Fruit fly (Drosophila melanogaster) whole organism, embryonic: ENCODE data around the gene CG7377.

Source experiments
- BtbVII ChIP-seq: fragments of 200-800 bp; sonication (Bioruptor generic); optimal IDR thresholded peaks from 3 replicates; lab custom pipeline; 2017; ENCODE audit warnings: missing biosample characterization, mild to moderate bottlenecking, missing genetic modification characterization
- CG1529 ChIP-seq: fragments of 200-800 bp; sonication (Bioruptor generic); optimal IDR thresholded peaks from 3 replicates; lab custom pipeline; 2018; ENCODE audit warnings: missing biosample characterization, missing genetic modification characterization
- CG18476 ChIP-seq: fragments of 200-800 bp; sonication (Bioruptor generic); optimal IDR thresholded peaks from 2 replicates; lab custom pipeline; 2016; ENCODE audit warnings: missing biosample characterization, mild to moderate bottlenecking, missing genetic modification characterization
- CG2129 ChIP-seq: fragments of 200-800 bp; sonication (Bioruptor generic); IDR thresholded peaks from 2 replicates; pipeline ENCODE4 v1.3.6; 2022; ENCODE audit warnings: missing biosample characterization, missing genetic modification characterization; ENCODE audit not compliant: partially characterized antibody
- CkIIα-i1 ChIP-seq: fragments of 200-800 bp; sonication (Bioruptor generic); IDR thresholded peaks from 2 replicates; pipeline ENCODE4 v1.3.6; 2022; ENCODE audit warnings: missing biosample characterization, missing genetic modification characterization
- Fer1 ChIP-seq: fragments of 200-800 bp; sonication (Bioruptor generic); optimal IDR thresholded peaks from 2 replicates; lab custom pipeline; 2017; ENCODE audit warnings: missing biosample characterization, mild to moderate bottlenecking, missing genetic modification characterization
- HLH4C ChIP-seq: fragments of 200-800 bp; sonication (Bioruptor generic); IDR thresholded peaks from 3 replicates; pipeline ENCODE4 v1.3.6; 2022; ENCODE audit warnings: missing biosample characterization, missing genetic modification characterization; ENCODE audit not compliant: partially characterized antibody
- YL-1 ChIP-seq: fragments of 200-800 bp; sonication (Bioruptor generic); optimal IDR thresholded peaks from 3 replicates; lab custom pipeline; 2017; ENCODE audit warnings: missing biosample characterization, mild to moderate bottlenecking, missing genetic modification characterization
- org-1 ChIP-seq: fragments of 200-800 bp; sonication (Bioruptor generic); optimal IDR thresholded peaks from 2 replicates; lab custom pipeline; 2017; ENCODE audit warnings: missing biosample characterization, missing genetic modification characterization
- rib ChIP-seq: fragments of 200-800 bp; sonication (Bioruptor generic); IDR thresholded peaks from 2 replicates; pipeline ENCODE4 v1.3.6; 2022; ENCODE audit warnings: missing biosample characterization, missing genetic modification characterization

- TF ChIP-seq YL-1 (GFP tag; lab: Kevin White, UChicago), result no peak
- TF ChIP-seq BtbVII (GFP tag; lab: Kevin White, UChicago), result no peak
- no peak for TF ChIP-seq HLH4C (GFP tag; lab: Robert Waterston, UW)
- no peak for TF ChIP-seq CG2129
- TF ChIP-seq CG18476 (GFP tag; lab: Kevin White, UChicago), result no peak
- no peak for TF ChIP-seq rib
- TF ChIP-seq CG1529, result no peak
- no peak for TF ChIP-seq org-1 (GFP tag; lab: Kevin White, UChicago)
- no peak for TF ChIP-seq CkIIα-i1 (GFP tag; lab: Robert Waterston, UW)
- no peak for TF ChIP-seq Fer1
Observed at dm6 chr3L:11549432-11549831, 40.1 kb upstream of the CG7377 start.
